Worm (Caenorhabditis elegans): ENCODE measurements around the gene K05F6.8.

Gene K05F6.8

DNA sequence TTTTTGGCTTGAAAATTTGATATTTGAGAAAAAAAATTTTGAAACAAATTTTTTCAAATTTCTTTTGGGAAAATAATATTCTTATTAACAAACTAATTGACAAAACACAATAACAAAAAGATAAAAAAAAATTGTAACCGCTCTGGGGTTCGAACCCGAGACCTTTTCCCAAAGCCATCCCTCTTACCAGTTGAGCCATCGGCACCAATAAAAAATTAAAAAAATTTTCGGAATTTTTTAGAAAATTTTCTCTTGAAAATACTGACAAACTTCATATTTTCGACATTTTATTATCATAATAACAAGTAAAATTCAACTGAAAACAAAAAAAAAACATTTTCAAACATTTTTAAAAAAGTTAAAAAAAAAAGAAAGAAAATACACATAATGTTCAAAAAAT lies 45.6 kb downstream of the K05F6.8 start:
- TF ChIP-seq ceh-13 (GFP tag; optimal IDR thresholded peaks at IDR 0.05) (no peak), tra-4 (tag; optimal IDR thresholded peaks at IDR 0.05) (no peak), tbx-11 (GFP tag; IDR thresholded peaks at IDR 0.05) (no peak), aly-1 (tag; optimal IDR thresholded peaks at IDR 0.05) (no peak), hmg-4 (GFP tag; optimal IDR thresholded peaks at IDR 0.05) (no peak), F13C5.2 (tag; optimal IDR thresholded peaks at IDR 0.05) (no peak), pes-1 (GFP tag; IDR thresholded peaks at IDR 0.05) (no peak), ets-7 (tag; optimal IDR thresholded peaks at IDR 0.05) (no peak), hmbx-1 (tag; optimal IDR thresholded peaks at IDR 0.05) (no peak), B0310.2 (tag; optimal IDR thresholded peaks at IDR 0.05) (no peak), tbx-37 (GFP tag; conservative IDR thresholded peaks at IDR 0.05) (no peak), hnd-1 (tag; optimal IDR thresholded peaks at IDR 0.05) (no peak), scrt-1 (GFP tag; IDR thresholded peaks at IDR 0.05) (no peak), flt-1 (GFP tag; IDR thresholded peaks at IDR 0.05) (no peak), sea-1 (GFP tag; conservative IDR thresholded peaks at IDR 0.05) (no peak), ceh-36 (tag; optimal IDR thresholded peaks at IDR 0.05) (no peak), ama-1 (optimal IDR thresholded peaks at IDR 0.05) (no peak)

DNA sequence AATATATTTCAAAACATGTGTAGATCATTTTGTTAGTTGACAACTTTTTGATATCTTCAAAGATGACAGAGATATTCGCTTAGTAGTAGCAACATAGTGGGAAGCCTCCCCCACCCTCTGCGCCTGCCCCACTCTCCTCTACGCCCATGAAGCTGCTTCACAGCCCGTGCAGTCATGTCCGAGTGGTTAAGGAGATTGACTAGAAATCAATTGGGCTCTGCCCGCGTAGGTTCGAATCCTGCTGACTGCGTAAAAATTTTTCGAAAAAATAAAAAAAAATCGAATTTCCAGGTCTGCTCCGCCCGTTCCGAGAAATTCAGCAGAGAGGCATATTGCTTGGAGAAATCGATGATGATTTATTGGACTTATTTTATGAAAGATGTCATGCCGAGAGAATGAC lies 47.7 kb downstream of the K05F6.8 start:
- TF ChIP-seq sea-1 (GFP tag; conservative IDR thresholded peaks at IDR 0.05) (no peak), flt-1 (GFP tag; IDR thresholded peaks at IDR 0.05) (0 out of 2 replicates have a peak, but pooled peaks have one; percentile 21), scrt-1 (GFP tag; IDR thresholded peaks at IDR 0.05) (0 out of 2 replicates have a peak, but pooled peaks have one; percentile 24), pes-1 (GFP tag; IDR thresholded peaks at IDR 0.05) (0 out of 2 replicates have a peak, but pooled peaks have one; percentile 47)

DNA sequence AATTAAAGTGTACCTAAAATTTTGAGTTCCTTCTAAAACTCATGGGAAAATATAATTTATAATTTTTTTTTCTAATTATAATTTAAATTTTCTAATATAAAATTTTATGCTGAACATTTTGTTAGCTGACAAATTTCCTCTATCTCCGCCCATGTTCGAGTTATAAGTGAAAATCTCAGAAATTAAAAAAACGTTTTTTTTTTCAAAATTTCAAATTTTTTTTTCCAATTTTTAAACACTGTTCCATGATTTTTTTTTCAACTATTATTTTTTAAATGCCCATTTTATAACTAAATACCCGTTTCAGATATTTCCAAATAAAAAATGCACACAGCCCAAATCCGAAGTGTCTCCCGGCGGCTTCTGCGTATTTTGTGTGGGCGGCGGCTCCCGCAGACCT lies 48.6 kb downstream of the K05F6.8 start, which contains the start of gene Y51H7BR.8:
TSS of gene Y51H7BR.8 (plus strand) at position 301 of the 400 bp plus-strand sequence.
- TF ChIP-seq ama-1 (optimal IDR thresholded peaks at IDR 0.05) (no peak), F13C5.2 (tag; optimal IDR thresholded peaks at IDR 0.05) (no peak), B0310.2 (tag; optimal IDR thresholded peaks at IDR 0.05) (no peak), ceh-13 (GFP tag; optimal IDR thresholded peaks at IDR 0.05) (no peak), tbx-11 (GFP tag; IDR thresholded peaks at IDR 0.05) (no peak), hnd-1 (tag; optimal IDR thresholded peaks at IDR 0.05) (no peak), flt-1 (GFP tag; IDR thresholded peaks at IDR 0.05) (no peak), ceh-36 (tag; optimal IDR thresholded peaks at IDR 0.05) (no peak), pes-1 (GFP tag; IDR thresholded peaks at IDR 0.05) (no peak), sea-1 (GFP tag; conservative IDR thresholded peaks at IDR 0.05) (no peak), scrt-1 (GFP tag; IDR thresholded peaks at IDR 0.05) (no peak), hmg-4 (GFP tag; optimal IDR thresholded peaks at IDR 0.05) (no peak), aly-1 (tag; optimal IDR thresholded peaks at IDR 0.05) (no peak), tra-4 (tag; optimal IDR thresholded peaks at IDR 0.05) (no peak), ets-7 (tag; optimal IDR thresholded peaks at IDR 0.05) (no peak), hmbx-1 (tag; optimal IDR thresholded peaks at IDR 0.05) (no peak), tbx-37 (GFP tag; conservative IDR thresholded peaks at IDR 0.05) (no peak)

DNA sequence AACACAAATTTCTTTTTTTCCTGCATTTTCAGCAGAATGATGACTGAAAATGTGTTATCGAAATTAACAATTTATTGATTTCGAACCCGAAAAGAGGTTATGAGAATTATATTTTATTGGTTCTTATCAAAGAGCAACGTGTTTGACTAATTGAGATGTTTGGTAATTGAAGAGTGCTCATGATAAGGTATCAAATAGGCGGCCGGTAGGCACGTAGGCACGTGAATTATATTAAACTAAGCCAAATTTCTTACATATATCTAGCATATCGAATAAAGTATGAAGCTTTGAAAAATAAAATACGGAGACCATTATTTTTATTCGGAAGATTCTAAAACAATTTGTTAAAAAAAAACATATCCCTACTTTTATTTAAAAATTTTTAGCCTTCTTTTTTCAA lies 50.2 kb downstream of the K05F6.8 start, which contains the start of gene math-45:
TSS of gene math-45 (minus strand) at position 101 of the 400 bp plus-strand sequence.
- no peak for TF ChIP-seq pes-1 (GFP tag; IDR thresholded peaks at IDR 0.05)
- TF ChIP-seq flt-1 (GFP tag; IDR thresholded peaks at IDR 0.05), result no peak
- TF ChIP-seq F13C5.2 (tag; optimal IDR thresholded peaks at IDR 0.05), result no peak
- no peak for TF ChIP-seq sea-1 (GFP tag; conservative IDR thresholded peaks at IDR 0.05)
- TF ChIP-seq hmg-4 (GFP tag; optimal IDR thresholded peaks at IDR 0.05), result no peak
- TF ChIP-seq scrt-1 (GFP tag; IDR thresholded peaks at IDR 0.05), result no peak
- no peak for TF ChIP-seq aly-1 (tag; optimal IDR thresholded peaks at IDR 0.05)
- TF ChIP-seq hnd-1 (tag; optimal IDR thresholded peaks at IDR 0.05), result no peak
- no peak for TF ChIP-seq tbx-11 (GFP tag; IDR thresholded peaks at IDR 0.05)
- TF ChIP-seq ets-7 (tag; optimal IDR thresholded peaks at IDR 0.05), result no peak
- TF ChIP-seq tra-4 (tag; optimal IDR thresholded peaks at IDR 0.05), result no peak
- TF ChIP-seq ceh-13 (GFP tag; optimal IDR thresholded peaks at IDR 0.05), result no peak
- no peak for TF ChIP-seq B0310.2 (tag; optimal IDR thresholded peaks at IDR 0.05)
- no peak for TF ChIP-seq hmbx-1 (tag; optimal IDR thresholded peaks at IDR 0.05)
- no peak for TF ChIP-seq ama-1 (optimal IDR thresholded peaks at IDR 0.05)
- no peak for TF ChIP-seq tbx-37 (GFP tag; conservative IDR thresholded peaks at IDR 0.05)
- TF ChIP-seq ceh-36 (tag; optimal IDR thresholded peaks at IDR 0.05), result no peak

Measured in whole organism, early embryonic.